Worm (Caenorhabditis elegans): ENCODE measurements around the gene F10C2.5.

F10C2.5 gene

ce11 chrV:12011686-12012085, 33.5 kb upstream of the F10C2.5 start:
- TF ChIP-seq skn-1 (tag; optimal IDR thresholded peaks at IDR 0.05) (no peak), gei-8 (GFP tag; optimal IDR thresholded peaks at IDR 0.05) (no peak), hlh-30 (tag; optimal IDR thresholded peaks at IDR 0.05; ENCODE audit: insufficient read depth) (peak; percentile 5), lin-15B (tag; optimal IDR thresholded peaks at IDR 0.05) (no peak), unc-62 (GFP tag; optimal IDR thresholded peaks at IDR 0.05 in 1 of 2) (peak in 1 of 2 experiments; percentile 76), unc-62 (tag; optimal IDR thresholded peaks at IDR 0.05) (no peak), ceh-44 (GFP tag; IDR thresholded peaks at IDR 0.05) (no peak), snpc-1.2 (GFP tag; IDR thresholded peaks at IDR 0.05) (no peak), ZK546.5 (tag; optimal IDR thresholded peaks at IDR 0.05) (no peak), daf-16 (GFP tag; optimal IDR thresholded peaks at IDR 0.05) (no peak), daf-16 (tag; optimal IDR thresholded peaks at IDR 0.05) (no peak), nhr-28 (tag; optimal IDR thresholded peaks at IDR 0.05) (peak; percentile 61), mxl-3 (GFP tag; optimal IDR thresholded peaks at IDR 0.05) (no peak), tra-1 (GFP tag; IDR thresholded peaks at IDR 0.05) (no peak), Y75B8A.6 (GFP tag; IDR thresholded peaks at IDR 0.05) (no peak)

ce11 chrV:12013298-12013697, 31.9 kb upstream of the F10C2.5 start, which contains the start of gene add-2:
TSS of gene add-2 (minus strand) at chrV:12013406.
- TF ChIP-seq jun-1 (tag; optimal IDR thresholded peaks at IDR 0.05) = no peak
- TF ChIP-seq mxl-3 (GFP tag; optimal IDR thresholded peaks at IDR 0.05) = no peak
- TF ChIP-seq nhr-25 (tag; optimal IDR thresholded peaks at IDR 0.05; ENCODE audit: borderline replicate concordance, insufficient read depth) = no peak
- TF ChIP-seq cey-2 (tag; optimal IDR thresholded peaks at IDR 0.05; ENCODE audit: borderline replicate concordance, insufficient read depth) = no peak
- TF ChIP-seq unc-62 (GFP tag; optimal IDR thresholded peaks at IDR 0.05 in 1 of 2) = peak in 1 of 2 experiments; percentile 6
- TF ChIP-seq unc-62 (tag; optimal IDR thresholded peaks at IDR 0.05) = no peak
- no peak for TF ChIP-seq lsy-2 (tag; optimal IDR thresholded peaks at IDR 0.05)
- TF ChIP-seq php-3 (GFP tag; IDR thresholded peaks at IDR 0.05) = peak; percentile 81
- no peak for TF ChIP-seq F49E8.2 (tag; optimal IDR thresholded peaks at IDR 0.05; ENCODE audit: borderline replicate concordance)
- TF ChIP-seq ceh-32 (tag; optimal IDR thresholded peaks at IDR 0.05; ENCODE audit: poor library complexity) = no peak
- peak; percentile 43 for TF ChIP-seq dve-1 (tag; optimal IDR thresholded peaks at IDR 0.05; ENCODE audit: insufficient read depth)
- no peak for TF ChIP-seq daf-16 (GFP tag; optimal IDR thresholded peaks at IDR 0.05)
- peak; percentile 87 for TF ChIP-seq daf-16 (tag; optimal IDR thresholded peaks at IDR 0.05)
- TF ChIP-seq lin-29 (GFP tag; IDR thresholded peaks at IDR 0.05) = no peak
- no peak for TF ChIP-seq egl-27 (tag; optimal IDR thresholded peaks at IDR 0.05)
- TF ChIP-seq gei-8 (GFP tag; optimal IDR thresholded peaks at IDR 0.05) = no peak
- no peak for TF ChIP-seq nhr-102 (tag; optimal IDR thresholded peaks at IDR 0.05)
- TF ChIP-seq nhr-48 (tag; optimal IDR thresholded peaks at IDR 0.05) = no peak
- TF ChIP-seq hlh-11 (tag; optimal IDR thresholded peaks at IDR 0.05) = peak; percentile 29
- no peak for TF ChIP-seq mes-2 (tag; optimal IDR thresholded peaks at IDR 0.05; ENCODE audit: poor library complexity, severe bottlenecking)
- no peak for TF ChIP-seq spr-3 (GFP tag; optimal IDR thresholded peaks at IDR 0.05)
- TF ChIP-seq ztf-11 (tag; optimal IDR thresholded peaks at IDR 0.05) = no peak
- TF ChIP-seq zip-2 (tag; optimal IDR thresholded peaks at IDR 0.05) = no peak
- TF ChIP-seq pqm-1 (tag; optimal IDR thresholded peaks at IDR 0.05) = peak; percentile 14
- TF ChIP-seq lin-39 (tag; optimal IDR thresholded peaks at IDR 0.05) = no peak
- TF ChIP-seq Y48G9A.11 (GFP tag; IDR thresholded peaks at IDR 0.05) = no peak
- no peak for TF ChIP-seq attf-4 (tag; optimal IDR thresholded peaks at IDR 0.05)
- peak; percentile 34; the same call in 1 of the 2 replicates for TF ChIP-seq dmd-6 (GFP tag; IDR thresholded peaks at IDR 0.05)
- TF ChIP-seq nhr-77 (tag; optimal IDR thresholded peaks at IDR 0.05) = peak; percentile 31
- no peak for TF ChIP-seq dmd-8 (GFP tag; IDR thresholded peaks at IDR 0.05)
- TF ChIP-seq rbr-2 (tag; optimal IDR thresholded peaks at IDR 0.05) = no peak
- TF ChIP-seq lin-13 (GFP tag; optimal IDR thresholded peaks at IDR 0.05) = no peak
- TF ChIP-seq F37D6.2 (tag; optimal IDR thresholded peaks at IDR 0.05) = no peak
